Worm (Caenorhabditis elegans) whole organism, L1 larva: ENCODE measurements around the gene clu-1.

Source experiments
- C04F5.9 ChIP-seq: sonication (generic microtip); optimal IDR thresholded peaks from 2 replicates; lab custom pipeline; 2016; ENCODE audit warnings: missing genetic modification characterization, missing compliant biosample characterization
- ama-1 ChIP-seq: fragments of 150-350 bp; optimal IDR thresholded peaks from 2 replicates; lab custom pipeline; 2014
- blmp-1 ChIP-seq: fragments of 150-350 bp; optimal IDR thresholded peaks from 2 replicates; lab custom pipeline; 2014; ENCODE audit warnings: missing biosample characterization, missing genetic modification characterization
- dpl-1 ChIP-seq, 3 experiments: fragments of 150-350 bp in 2 of 3; sonication (generic microtip) in 1 of 3; optimal IDR thresholded peaks; 2 replicates each; lab custom pipeline; 2014 to 2017; ENCODE audit warnings: missing biosample characterization in 3 of 3, missing genetic modification characterization in 3 of 3, missing genetic modification reagents in 3 of 3
- dsc-1 ChIP-seq: sonication (generic microtip); optimal IDR thresholded peaks from 2 replicates; lab custom pipeline; 2016; ENCODE audit warnings: mild to moderate bottlenecking, missing genetic modification characterization, missing compliant biosample characterization
- efl-1 ChIP-seq, 4 experiments: fragments of 150-350 bp; optimal IDR thresholded peaks in 3 of 4; peaks in 1 of 4; 1 replicate in 1 of 4; 2 replicates in 3 of 4; lab custom pipeline; 2014; ENCODE audit warnings: missing biosample characterization in 2 of 4, missing genetic modification characterization in 2 of 4, missing genetic modification reagents in 2 of 4
- efl-3 ChIP-seq: fragments of 200-800 bp; sonication (Bioruptor generic); optimal IDR thresholded peaks from 2 replicates; lab custom pipeline; 2018; ENCODE audit warnings: mild to moderate bottlenecking, missing genetic modification characterization, missing compliant biosample characterization
- egl-27 ChIP-seq, 2 experiments: fragments of 150-350 bp in 1 of 2; sonication (generic microtip); optimal IDR thresholded peaks; 3 replicates each; lab custom pipeline; 2017 to 2018; ENCODE audit warnings: missing biosample characterization in 2 of 2, missing genetic modification characterization in 2 of 2, missing genetic modification reagents in 2 of 2
- elt-3 ChIP-seq, 6 experiments: fragments of 150-350 bp in 1 of 6; sonication (generic microtip); optimal IDR thresholded peaks; 2 replicates each; lab custom pipeline; 2017 to 2018; ENCODE audit warnings: missing biosample characterization in 6 of 6, missing genetic modification characterization in 6 of 6, inconsistent platforms in 1 of 6
- fkh-8 ChIP-seq: sonication (generic microtip); optimal IDR thresholded peaks from 2 replicates; lab custom pipeline; 2016; ENCODE audit warnings: mild to moderate bottlenecking, missing genetic modification characterization, missing compliant biosample characterization
- fos-1 ChIP-seq: fragments of 150-350 bp; optimal IDR thresholded peaks from 2 replicates; lab custom pipeline; 2014; ENCODE audit warnings: missing biosample characterization, missing genetic modification characterization
- hlh-4 ChIP-seq: sonication (generic microtip); optimal IDR thresholded peaks from 2 replicates; lab custom pipeline; 2016; ENCODE audit warnings: mild to moderate bottlenecking, missing genetic modification characterization, missing compliant biosample characterization
- hpl-2 ChIP-seq: fragments of 150-350 bp; optimal IDR thresholded peaks from 2 replicates; lab custom pipeline; 2014; ENCODE audit warnings: missing biosample characterization, missing genetic modification reagents, missing genetic modification characterization
- jun-1 ChIP-seq: fragments of 150-350 bp; optimal IDR thresholded peaks from 2 replicates; lab custom pipeline; 2014; ENCODE audit warnings: missing biosample characterization, missing genetic modification reagents, missing genetic modification characterization
- lin-13 ChIP-seq: fragments of 150-350 bp; optimal IDR thresholded peaks from 2 replicates; lab custom pipeline; 2014; ENCODE audit warnings: missing biosample characterization, missing genetic modification reagents, missing genetic modification characterization
- lin-14 ChIP-seq: fragments of 200-800 bp; sonication (Bioruptor generic); optimal IDR thresholded peaks from 2 replicates; lab custom pipeline; 2018; ENCODE audit warnings: mild to moderate bottlenecking, missing genetic modification characterization, moderate library complexity, missing compliant biosample characterization
- lin-35 ChIP-seq, 2 experiments: fragments of 150-350 bp; optimal IDR thresholded peaks; 2 replicates each; lab custom pipeline; 2014; ENCODE audit warnings: missing biosample characterization in 2 of 2, missing genetic modification characterization in 2 of 2, missing genetic modification reagents in 2 of 2
- lir-3 ChIP-seq: sonication (generic microtip); optimal IDR thresholded peaks from 2 replicates; lab custom pipeline; 2016; ENCODE audit warnings: mild to moderate bottlenecking, missing genetic modification characterization, moderate library complexity, missing compliant biosample characterization; ENCODE audit not compliant: poor library complexity
- lsy-2 ChIP-seq, 2 experiments: fragments of 150-350 bp; optimal IDR thresholded peaks; 2 replicates each; lab custom pipeline; 2014; ENCODE audit warnings: missing biosample characterization in 2 of 2, missing genetic modification characterization in 2 of 2
- mab-9 ChIP-seq: fragments of 200-800 bp; sonication (Bioruptor generic); IDR thresholded peaks from 2 replicates; pipeline ENCODE4 v1.3.6; 2022; ENCODE audit warnings: missing genetic modification reagents, missing genetic modification characterization, missing compliant biosample characterization
- mep-1 ChIP-seq: fragments of 150-350 bp; optimal IDR thresholded peaks from 2 replicates; lab custom pipeline; 2014; ENCODE audit warnings: missing biosample characterization, missing genetic modification characterization
- nhr-76 ChIP-seq: sonication (generic microtip); optimal IDR thresholded peaks from 2 replicates; lab custom pipeline; 2017; ENCODE audit warnings: missing biosample characterization, missing genetic modification characterization
- nhr-84 ChIP-seq: sonication (generic microtip); optimal IDR thresholded peaks from 2 replicates; lab custom pipeline; 2017; ENCODE audit warnings: missing biosample characterization, missing genetic modification characterization
- nhr-85 ChIP-seq: sonication (generic microtip); peaks from one replicate; lab custom pipeline; 2016; ENCODE audit warnings: missing genetic modification characterization, inconsistent platforms, missing compliant biosample characterization
- pqm-1 ChIP-seq: sonication (generic microtip); optimal IDR thresholded peaks from 3 replicates; lab custom pipeline; 2017; ENCODE audit warnings: missing biosample characterization, missing genetic modification characterization
- rnt-1 ChIP-seq: sonication (generic microtip); optimal IDR thresholded peaks from 2 replicates; lab custom pipeline; 2016; ENCODE audit warnings: mild to moderate bottlenecking, missing genetic modification characterization, moderate library complexity, missing compliant biosample characterization
- skn-1 ChIP-seq: fragments of 150-350 bp; optimal IDR thresholded peaks from 2 replicates; lab custom pipeline; 2014; ENCODE audit warnings: missing biosample characterization, missing genetic modification characterization
- snu-23 ChIP-seq: sonication (generic microtip); optimal IDR thresholded peaks from 2 replicates; lab custom pipeline; 2016; ENCODE audit warnings: missing genetic modification characterization, missing compliant biosample characterization
- sptf-1 ChIP-seq: fragments of 150-350 bp; optimal IDR thresholded peaks from 2 replicates; lab custom pipeline; 2014; ENCODE audit warnings: missing biosample characterization, missing genetic modification characterization
- unc-130 ChIP-seq: fragments of 150-350 bp; optimal IDR thresholded peaks from 2 replicates; lab custom pipeline; 2017; ENCODE audit warnings: missing biosample characterization, missing genetic modification characterization, inconsistent platforms
- vab-15 ChIP-seq: sonication (generic microtip); optimal IDR thresholded peaks from 2 replicates; lab custom pipeline; 2017; ENCODE audit warnings: missing genotype, mild to moderate bottlenecking, missing genetic modification characterization, missing compliant biosample characterization
- zag-1 ChIP-seq: fragments of 150-350 bp; optimal IDR thresholded peaks from 2 replicates; lab custom pipeline; 2014; ENCODE audit warnings: missing biosample characterization, missing genetic modification characterization
- zip-4 ChIP-seq: fragments of 200-800 bp; sonication (Bioruptor generic); optimal IDR thresholded peaks from 2 replicates; lab custom pipeline; 2018; ENCODE audit warnings: mild to moderate bottlenecking, missing genetic modification characterization, moderate library complexity, missing compliant biosample characterization

Gene clu-1

ce11 chrIII:9483716-9484115 is 37.5 kb downstream of the clu-1 start (continued):
- TF ChIP-seq efl-3 (GFP tag; lab: Kevin White, UChicago): no peak
- TF ChIP-seq unc-130: no peak
- TF ChIP-seq lin-35 (GFP tag; optimal IDR thresholded peaks at IDR 0.05; lab: Kevin White, UChicago): peak in 1 of 2 experiments; percentile 32
- TF ChIP-seq fkh-8 (tag; lab: Kevin White, UChicago): peak; percentile 38
- no peak for TF ChIP-seq ama-1 (lab: Kevin White, UChicago)
- no peak for TF ChIP-seq fos-1 (tag; lab: Kevin White, UChicago)
- TF ChIP-seq zip-4 (GFP tag; lab: Kevin White, UChicago): no peak
- TF ChIP-seq C04F5.9 (tag; lab: Kevin White, UChicago): no peak
- TF ChIP-seq lin-14: peak; percentile 76
- TF ChIP-seq, all 84 proteins: peak for 19

- no peak for TF ChIP-seq hlh-4 (tag; lab: Kevin White, UChicago)
- no peak for TF ChIP-seq vab-15 (tag; lab: Kevin White, UChicago)
- TF ChIP-seq lin-13 (GFP tag; lab: Kevin White, UChicago): peak; percentile 4
- TF ChIP-seq lsy-2 (tag; optimal IDR thresholded peaks at IDR 0.05; lab: Kevin White, UChicago): peak in 1 of 2 experiments; percentile 6
- TF ChIP-seq nhr-85 (tag; lab: Kevin White, UChicago): peak; percentile 51
- TF ChIP-seq efl-1 (optimal IDR thresholded peaks at IDR 0.05; lab: Kevin White, UChicago): no peak
- peak in 1 of 2 experiments; percentile 84 for TF ChIP-seq efl-1 (GFP tag; optimal IDR thresholded peaks at IDR 0.05 in 1 of 2; lab: Kevin White, UChicago)
- TF ChIP-seq lin-14: peak; percentile 67
- TF ChIP-seq egl-27 (tag; optimal IDR thresholded peaks at IDR 0.05; lab: Kevin White, UChicago): no peak
- TF ChIP-seq mep-1: peak; percentile 37
- TF ChIP-seq dpl-1 (GFP tag; optimal IDR thresholded peaks at IDR 0.05; lab: Kevin White, UChicago): peak in 1 of 3 experiments; percentile 3
- peak; percentile 7 for TF ChIP-seq snu-23
- TF ChIP-seq blmp-1: peak; percentile 39
These were observed 38.8 kb downstream of the clu-1 start for ce11 chrIII:9482423-9482993.

- TF ChIP-seq rnt-1 (tag; lab: Kevin White, UChicago): no peak
- no peak for TF ChIP-seq hpl-2 (GFP tag; lab: Kevin White, UChicago)
- TF ChIP-seq nhr-84 (tag; lab: Kevin White, UChicago): no peak
These were observed 44.7 kb downstream of the clu-1 start for ce11 chrIII:9476564-9476963.

ce11 chrIII:9474501-9474900 is 46.8 kb downstream of the clu-1 start:
- TF ChIP-seq jun-1 (tag; lab: Kevin White, UChicago) (peak; percentile 16), fos-1 (tag; lab: Kevin White, UChicago) (no peak), mab-9 (GFP tag; lab: Robert Waterston, UW) (no peak), pqm-1 (peak; percentile 60), egl-27 (tag; optimal IDR thresholded peaks at IDR 0.05; lab: Kevin White, UChicago) (no peak), zip-4 (GFP tag; lab: Kevin White, UChicago) (no peak), efl-1 (optimal IDR thresholded peaks at IDR 0.05; lab: Kevin White, UChicago) (no peak), efl-1 (GFP tag; optimal IDR thresholded peaks at IDR 0.05 in 1 of 2; lab: Kevin White, UChicago) (peak in 1 of 2 experiments; percentile 56), elt-3 (tag; optimal IDR thresholded peaks at IDR 0.05; lab: Kevin White, UChicago) (peak in 1 of 6 experiments; percentile 26), blmp-1 (peak; percentile 16), nhr-85 (tag; lab: Kevin White, UChicago) (no peak), lin-14 (peak; percentile 23), sptf-1 (no peak), dsc-1 (no peak)

- TF ChIP-seq skn-1: no peak
- TF ChIP-seq lsy-2 (tag; optimal IDR thresholded peaks at IDR 0.05; lab: Kevin White, UChicago): no peak
- TF ChIP-seq lir-3 (tag; lab: Kevin White, UChicago): no peak
- TF ChIP-seq nhr-76 (tag; lab: Kevin White, UChicago): no peak
- TF ChIP-seq zag-1 (tag; lab: Kevin White, UChicago): no peak
These were observed 48.8 kb downstream of the clu-1 start for ce11 chrIII:9472464-9472863.
